Fruit fly (Drosophila melanogaster): ENCODE measurements around the gene CG43861.

The CG43861 gene

DNA sequence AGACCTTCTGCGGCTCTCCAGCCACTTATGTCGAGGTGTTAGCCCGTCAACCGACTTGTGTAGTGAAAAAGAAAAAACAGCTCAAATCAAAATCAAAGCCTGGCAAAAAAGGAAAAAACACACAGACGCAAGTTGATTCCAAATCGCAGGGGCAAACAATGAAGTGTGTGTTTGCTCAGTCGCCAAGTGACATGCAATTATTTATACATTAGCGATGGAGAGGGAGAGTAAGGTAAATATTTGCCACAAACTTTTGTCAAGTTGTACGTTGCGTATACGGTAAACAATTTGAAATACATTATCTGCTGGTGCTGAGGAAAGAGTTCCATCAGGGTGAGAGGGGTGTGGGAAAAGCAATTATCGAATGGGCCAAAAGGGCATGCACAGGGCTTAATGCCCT is 18.9 kb downstream of the CG43861 start (continued):
- TF ChIP-seq CG16813 (GFP tag; IDR thresholded peaks at IDR 0.05; ENCODE audit: partially characterized antibody) (no peak), row (GFP tag; IDR thresholded peaks at IDR 0.05) (no peak), CG15269 (tag; optimal IDR thresholded peaks at IDR 0.05) (no peak), CG9727 (GFP tag; optimal IDR thresholded peaks at IDR 0.05) (no peak), BtbVII (GFP tag; optimal IDR thresholded peaks at IDR 0.05) (no peak), fru (optimal IDR thresholded peaks at IDR 0.05) (no peak), E2f1 (GFP tag; IDR thresholded peaks at IDR 0.05) (no peak), wek (GFP tag; optimal IDR thresholded peaks at IDR 0.05) (peak; percentile 19), CG1233 (GFP tag; optimal IDR thresholded peaks at IDR 0.05) (peak; percentile 1), ssp (GFP tag; IDR thresholded peaks at IDR 0.05) (no peak), Hmx (GFP tag; optimal IDR thresholded peaks at IDR 0.05) (no peak), Max (GFP tag; optimal IDR thresholded peaks at IDR 0.05) (no peak), tgo (GFP tag; IDR thresholded peaks at IDR 0.05) (no peak), Ets97D (GFP tag; optimal IDR thresholded peaks at IDR 0.05) (no peak), Awh (GFP tag; IDR thresholded peaks at IDR 0.05) (no peak), Sox100B (GFP tag; optimal IDR thresholded peaks at IDR 0.05) (peak; percentile 12), gsb (GFP tag; IDR thresholded peaks at IDR 0.05) (no peak), Xrp1 (GFP tag; IDR thresholded peaks at IDR 0.05) (peak; percentile 37; the same call in 1 of the 2 replicates), Elba2 (GFP tag; optimal IDR thresholded peaks at IDR 0.05) (no peak), Jarid2 (GFP tag; optimal IDR thresholded peaks at IDR 0.05) (no peak), slp2 (GFP tag; optimal IDR thresholded peaks at IDR 0.05) (no peak), CG15514 (GFP tag; optimal IDR thresholded peaks at IDR 0.05) (no peak), MBD-R2 (GFP tag; IDR thresholded peaks at IDR 0.05) (no peak), z (GFP tag; IDR thresholded peaks at IDR 0.05) (no peak), onecut (GFP tag; IDR thresholded peaks at IDR 0.05) (no peak), CG7357 (GFP tag; IDR thresholded peaks at IDR 0.05) (no peak), tx (GFP tag; optimal IDR thresholded peaks at IDR 0.05) (no peak), nerfin-1 (tag; optimal IDR thresholded peaks at IDR 0.05) (peak; percentile 31), lov (optimal IDR thresholded peaks at IDR 0.05) (no peak), lov (GFP tag; IDR thresholded peaks at IDR 0.05) (no peak), CG8924 (tag; optimal IDR thresholded peaks at IDR 0.05) (no peak), CG1832 (GFP tag; optimal IDR thresholded peaks at IDR 0.05) (no peak), CG10321 (GFP tag; IDR thresholded peaks at IDR 0.05) (no peak), Abd-B (GFP tag; optimal IDR thresholded peaks at IDR 0.05) (no peak), ci (GFP tag; IDR thresholded peaks at IDR 0.05) (peak; percentile 69; the same call in 2 of the 3 replicates), CG3163 (GFP tag; optimal IDR thresholded peaks at IDR 0.05) (no peak), CG13123 (GFP tag; optimal IDR thresholded peaks at IDR 0.05) (no peak), CG6854 (GFP tag; optimal IDR thresholded peaks at IDR 0.05) (no peak), CG1647 (GFP tag; optimal IDR thresholded peaks at IDR 0.05) (no peak), CG12236 (GFP tag; optimal IDR thresholded peaks at IDR 0.05) (no peak), sc (optimal IDR thresholded peaks at IDR 0.05) (no peak), sc (GFP tag; optimal IDR thresholded peaks at IDR 0.05) (no peak), pfk (GFP tag; optimal IDR thresholded peaks at IDR 0.05) (no peak), CG6654 (GFP tag; optimal IDR thresholded peaks at IDR 0.05) (no peak), CG11723 (GFP tag; optimal IDR thresholded peaks at IDR 0.05) (no peak), H15 (GFP tag; IDR thresholded peaks at IDR 0.05) (no peak), Optix (GFP tag; IDR thresholded peaks at IDR 0.05) (no peak), pan (optimal IDR thresholded peaks at IDR 0.05) (no peak), pan (GFP tag; optimal IDR thresholded peaks at IDR 0.05 in 1 of 2, IDR thresholded peaks at IDR 0.05 in 1 of 2) (no peak), kni (GFP tag; optimal IDR thresholded peaks at IDR 0.05) (no peak), al (GFP tag; IDR thresholded peaks at IDR 0.05) (no peak), CG32772 (GFP tag; IDR thresholded peaks at IDR 0.05) (no peak), CG11560 (tag; IDR thresholded peaks at IDR 0.05) (no peak), sima (GFP tag; optimal IDR thresholded peaks at IDR 0.05) (no peak)

Data from whole organism, embryonic.